Fruit fly (Drosophila melanogaster) whole organism, embryonic: ENCODE results near the gene CG33331.
A peak's percentile ranks its signal among the peaks of the same experiment; 100 is the strongest.

Source experiments
- Adf1 ChIP-seq: fragments of 200-800 bp; sonication (Bioruptor generic); IDR thresholded peaks from 2 replicates; pipeline ENCODE4 v1.3.6; 2022; ENCODE audit warnings: missing biosample characterization, missing genetic modification characterization
- Atf-2 ChIP-seq: fragments of 200-800 bp; sonication (Bioruptor generic); optimal IDR thresholded peaks from 2 replicates; lab custom pipeline; 2016; ENCODE audit warnings: missing biosample characterization, missing genetic modification characterization
- BtbVII ChIP-seq: fragments of 200-800 bp; sonication (Bioruptor generic); optimal IDR thresholded peaks from 3 replicates; lab custom pipeline; 2017; ENCODE audit warnings: missing biosample characterization, mild to moderate bottlenecking, missing genetic modification characterization
- CG10267 ChIP-seq: fragments of 200-800 bp; sonication (Bioruptor generic); optimal IDR thresholded peaks from 2 replicates; lab custom pipeline; 2018; ENCODE audit warnings: missing biosample characterization, mild to moderate bottlenecking, missing genetic modification characterization, moderate library complexity
- CG11085 ChIP-seq: fragments of 200-800 bp; sonication (Bioruptor generic); IDR thresholded peaks from 2 replicates; pipeline ENCODE4 v1.3.6; 2022; ENCODE audit warnings: missing biosample characterization, missing genetic modification characterization
- CG11093 ChIP-seq: fragments of 200-800 bp; sonication (Bioruptor generic); IDR thresholded peaks from 3 replicates; pipeline ENCODE4 v1.3.6; 2022; ENCODE audit warnings: missing biosample characterization, missing genetic modification characterization
- CG11723 ChIP-seq: fragments of 200-800 bp; sonication (Bioruptor generic); optimal IDR thresholded peaks from 2 replicates; lab custom pipeline; 2017; ENCODE audit warnings: missing biosample characterization, mild to moderate bottlenecking, missing genetic modification characterization
- CG14710 ChIP-seq: fragments of 200-800 bp; sonication (Bioruptor generic); optimal IDR thresholded peaks from 3 replicates; lab custom pipeline; 2019; ENCODE audit warnings: missing biosample characterization, mild to moderate bottlenecking, missing genetic modification characterization, moderate library complexity
- CG15269 ChIP-seq: fragments of 200-800 bp; sonication (Bioruptor generic); optimal IDR thresholded peaks from 2 replicates; lab custom pipeline; 2018; ENCODE audit warnings: missing biosample characterization, mild to moderate bottlenecking, missing genetic modification characterization, moderate library complexity
- CG17359 ChIP-seq: fragments of 200-800 bp; sonication (Bioruptor generic); optimal IDR thresholded peaks from 3 replicates; lab custom pipeline; 2018; ENCODE audit warnings: missing biosample characterization, mild to moderate bottlenecking, missing genetic modification characterization, moderate library complexity
- CG18764 ChIP-seq: fragments of 200-800 bp; sonication (Bioruptor generic); optimal IDR thresholded peaks from 3 replicates; lab custom pipeline; 2016; ENCODE audit warnings: missing biosample characterization, missing genetic modification characterization
- CG2202 ChIP-seq: fragments of 200-800 bp; sonication (Bioruptor generic); optimal IDR thresholded peaks from 2 replicates; lab custom pipeline; 2018; ENCODE audit warnings: missing biosample characterization, mild to moderate bottlenecking, missing genetic modification characterization
- CG31441 ChIP-seq: fragments of 200-800 bp; sonication (Bioruptor generic); IDR thresholded peaks from 2 replicates; pipeline ENCODE4 v1.3.6; 2022; ENCODE audit warnings: missing biosample characterization, missing genetic modification characterization
- CG5245 ChIP-seq: fragments of 200-800 bp; sonication (Bioruptor generic); optimal IDR thresholded peaks from 3 replicates; lab custom pipeline; 2016; ENCODE audit warnings: missing biosample characterization, missing genetic modification characterization
- CG7556 ChIP-seq: fragments of 200-800 bp; sonication (Bioruptor generic); optimal IDR thresholded peaks from 2 replicates; lab custom pipeline; 2017; ENCODE audit warnings: missing biosample characterization, mild to moderate bottlenecking, missing genetic modification characterization
- CG7987 ChIP-seq: fragments of 200-800 bp; sonication (Bioruptor generic); optimal IDR thresholded peaks from 2 replicates; lab custom pipeline; 2018; ENCODE audit warnings: missing biosample characterization, mild to moderate bottlenecking, missing genetic modification characterization, moderate library complexity
- CG8290 ChIP-seq, 3 experiments: fragments of 200-800 bp; sonication (Bioruptor generic); optimal IDR thresholded peaks; 2 replicates each; lab custom pipeline; 2016 to 2019; ENCODE audit warnings: missing biosample characterization in 3 of 3, missing genetic modification characterization in 3 of 3, mild to moderate bottlenecking in 2 of 3, moderate library complexity in 1 of 3
- CG9215 ChIP-seq: fragments of 200-800 bp; sonication (Bioruptor generic); IDR thresholded peaks from 2 replicates; pipeline ENCODE4 v1.3.6; 2022; ENCODE audit warnings: missing biosample characterization, missing genetic modification characterization
- CG9876 ChIP-seq: fragments of 200-800 bp; sonication (Bioruptor generic); optimal IDR thresholded peaks from 2 replicates; lab custom pipeline; 2016; ENCODE audit warnings: missing biosample characterization, missing genetic modification characterization
- CoRest ChIP-seq: fragments of 200-800 bp; sonication (Bioruptor generic); optimal IDR thresholded peaks from 3 replicates; lab custom pipeline; 2018; ENCODE audit warnings: missing biosample characterization, mild to moderate bottlenecking, missing genetic modification characterization, moderate library complexity
- GATAe ChIP-seq: fragments of 200-800 bp; sonication (Bioruptor generic); conservative IDR thresholded peaks from 2 replicates; pipeline ENCODE4 v1.3.6; 2022; ENCODE audit warnings: missing biosample characterization, missing genetic modification characterization
- Gug ChIP-seq: fragments of 200-800 bp; sonication (Bioruptor generic); IDR thresholded peaks from 4 replicates; pipeline ENCODE4 v1.3.6; 2022; ENCODE audit warnings: missing biosample characterization, missing genetic modification characterization
- H2.0 ChIP-seq: fragments of 200-800 bp; sonication (Bioruptor generic); IDR thresholded peaks from 2 replicates; pipeline ENCODE4 v1.3.6; 2022; ENCODE audit warnings: missing biosample characterization, missing genetic modification characterization
- MBD-R2 ChIP-seq: fragments of 200-800 bp; sonication (Bioruptor generic); IDR thresholded peaks from 2 replicates; pipeline ENCODE4 v1.3.6; 2022; ENCODE audit warnings: missing biosample characterization, missing genetic modification characterization
- Oaz ChIP-seq: fragments of 200-800 bp; sonication (Bioruptor generic); IDR thresholded peaks from 2 replicates; pipeline ENCODE4 v1.3.6; 2022; ENCODE audit warnings: missing biosample characterization, missing genetic modification characterization
- Opbp ChIP-seq: fragments of 200-800 bp; sonication (Bioruptor generic); IDR thresholded peaks from 3 replicates; pipeline ENCODE4 v1.3.6; 2022; ENCODE audit warnings: missing biosample characterization, missing genetic modification characterization; ENCODE audit not compliant: partially characterized antibody
- Ptx1 ChIP-seq: fragments of 200-800 bp; sonication (Bioruptor generic); IDR thresholded peaks from 2 replicates; pipeline ENCODE4 v1.3.6; 2022; ENCODE audit warnings: missing biosample characterization, missing genetic modification characterization
- Sin3A ChIP-seq: fragments of >200 bp; optimal IDR thresholded peaks from 2 replicates; lab custom pipeline; 2018
- Six4 ChIP-seq: fragments of 200-800 bp; sonication (Bioruptor generic); optimal IDR thresholded peaks from 2 replicates; lab custom pipeline; 2016; ENCODE audit warnings: missing biosample characterization, missing genetic modification characterization
- Spps ChIP-seq: fragments of 200-800 bp; sonication (Bioruptor generic); optimal IDR thresholded peaks from 2 replicates; lab custom pipeline; 2018; ENCODE audit warnings: missing biosample characterization, mild to moderate bottlenecking, missing genetic modification characterization
- Stat92E ChIP-seq, 3 experiments: fragments of >200 bp in 2 of 3; fragments of 200-800 bp in 1 of 3; sonication (Bioruptor generic) in 1 of 3; optimal IDR thresholded peaks; 2 replicates each; lab custom pipeline; 2017 to 2019; ENCODE audit warnings: missing biosample characterization in 3 of 3, missing genetic modification characterization in 3 of 3, mild to moderate bottlenecking in 1 of 3, moderate library complexity in 1 of 3
- Vsx1 ChIP-seq: fragments of 200-800 bp; sonication (Bioruptor generic); optimal IDR thresholded peaks from 2 replicates; lab custom pipeline; 2017; ENCODE audit warnings: missing biosample characterization, mild to moderate bottlenecking, missing genetic modification characterization, missing genetic modification reagents
- ara ChIP-seq: fragments of 200-800 bp; sonication (Bioruptor generic); IDR thresholded peaks from 2 replicates; pipeline ENCODE4 v1.3.6; 2022; ENCODE audit warnings: missing biosample characterization, missing genetic modification characterization
- chif ChIP-seq, 2 experiments: fragments of 200-800 bp; sonication (Bioruptor generic); optimal IDR thresholded peaks; 3 replicates each; lab custom pipeline; 2016; ENCODE audit warnings: missing biosample characterization in 2 of 2, missing genetic modification characterization in 2 of 2
- chinmo ChIP-seq: fragments of 200-800 bp; sonication (Bioruptor generic); IDR thresholded peaks from 4 replicates; pipeline ENCODE4 v1.3.6; 2022; ENCODE audit warnings: missing biosample characterization, missing genetic modification characterization; ENCODE audit not compliant: partially characterized antibody
- cwo ChIP-seq: fragments of 200-800 bp; sonication (Bioruptor generic); optimal IDR thresholded peaks from 3 replicates; lab custom pipeline; 2017; ENCODE audit warnings: missing biosample characterization, missing genetic modification characterization, mild to moderate bottlenecking, moderate library complexity, missing genetic modification reagents
- dan ChIP-seq: fragments of 200-800 bp; sonication (Bioruptor generic); IDR thresholded peaks from 2 replicates; pipeline ENCODE4 v1.3.6; 2022; ENCODE audit warnings: missing biosample characterization, missing genetic modification characterization
- dm ChIP-seq: fragments of 200-800 bp; sonication (Bioruptor generic); optimal IDR thresholded peaks from 3 replicates; lab custom pipeline; 2016; ENCODE audit warnings: missing biosample characterization, missing genetic modification characterization
- gfzf ChIP-seq: fragments of 200-800 bp; sonication (Bioruptor generic); optimal IDR thresholded peaks from 2 replicates; lab custom pipeline; 2016; ENCODE audit warnings: missing biosample characterization, mild to moderate bottlenecking, missing genetic modification characterization, moderate library complexity
- grn ChIP-seq: fragments of 200-800 bp; sonication (Bioruptor generic); optimal IDR thresholded peaks from 3 replicates; lab custom pipeline; 2017; ENCODE audit warnings: missing biosample characterization, missing genetic modification characterization
- nerfin-2 ChIP-seq: fragments of 200-800 bp; sonication (Bioruptor generic); IDR thresholded peaks from 2 replicates; pipeline ENCODE4 v1.3.6; 2022; ENCODE audit warnings: missing biosample characterization, missing genetic modification characterization; ENCODE audit not compliant: partially characterized antibody
- pb ChIP-seq: fragments of 200-800 bp; sonication (Bioruptor generic); optimal IDR thresholded peaks from 3 replicates; lab custom pipeline; 2016; ENCODE audit warnings: missing biosample characterization, missing genetic modification characterization
- pita ChIP-seq: fragments of 200-800 bp; sonication (Bioruptor generic); optimal IDR thresholded peaks from 2 replicates; lab custom pipeline; 2017; ENCODE audit warnings: missing biosample characterization, mild to moderate bottlenecking, missing genetic modification characterization
- rib ChIP-seq: fragments of 200-800 bp; sonication (Bioruptor generic); IDR thresholded peaks from 2 replicates; pipeline ENCODE4 v1.3.6; 2022; ENCODE audit warnings: missing biosample characterization, missing genetic modification characterization
- sc ChIP-seq, 3 experiments: fragments of >200 bp in 2 of 3; fragments of 200-800 bp in 1 of 3; sonication (Bioruptor generic) in 1 of 3; optimal IDR thresholded peaks; 2 replicates in 2 of 3; 3 replicates in 1 of 3; lab custom pipeline; 2017; ENCODE audit warnings: mild to moderate bottlenecking in 1 of 3, missing biosample characterization in 1 of 3, missing genetic modification characterization in 1 of 3, missing genetic modification reagents in 1 of 3
- tio ChIP-seq: fragments of 200-800 bp; sonication (Bioruptor generic); optimal IDR thresholded peaks from 2 replicates; lab custom pipeline; 2017; ENCODE audit warnings: missing biosample characterization, missing genetic modification characterization, inconsistent platforms
- tup ChIP-seq: fragments of 200-800 bp; sonication (Bioruptor generic); optimal IDR thresholded peaks from 2 replicates; lab custom pipeline; 2016; ENCODE audit warnings: missing biosample characterization, mild to moderate bottlenecking, missing genetic modification characterization, moderate library complexity

Gene CG33331

DNA sequence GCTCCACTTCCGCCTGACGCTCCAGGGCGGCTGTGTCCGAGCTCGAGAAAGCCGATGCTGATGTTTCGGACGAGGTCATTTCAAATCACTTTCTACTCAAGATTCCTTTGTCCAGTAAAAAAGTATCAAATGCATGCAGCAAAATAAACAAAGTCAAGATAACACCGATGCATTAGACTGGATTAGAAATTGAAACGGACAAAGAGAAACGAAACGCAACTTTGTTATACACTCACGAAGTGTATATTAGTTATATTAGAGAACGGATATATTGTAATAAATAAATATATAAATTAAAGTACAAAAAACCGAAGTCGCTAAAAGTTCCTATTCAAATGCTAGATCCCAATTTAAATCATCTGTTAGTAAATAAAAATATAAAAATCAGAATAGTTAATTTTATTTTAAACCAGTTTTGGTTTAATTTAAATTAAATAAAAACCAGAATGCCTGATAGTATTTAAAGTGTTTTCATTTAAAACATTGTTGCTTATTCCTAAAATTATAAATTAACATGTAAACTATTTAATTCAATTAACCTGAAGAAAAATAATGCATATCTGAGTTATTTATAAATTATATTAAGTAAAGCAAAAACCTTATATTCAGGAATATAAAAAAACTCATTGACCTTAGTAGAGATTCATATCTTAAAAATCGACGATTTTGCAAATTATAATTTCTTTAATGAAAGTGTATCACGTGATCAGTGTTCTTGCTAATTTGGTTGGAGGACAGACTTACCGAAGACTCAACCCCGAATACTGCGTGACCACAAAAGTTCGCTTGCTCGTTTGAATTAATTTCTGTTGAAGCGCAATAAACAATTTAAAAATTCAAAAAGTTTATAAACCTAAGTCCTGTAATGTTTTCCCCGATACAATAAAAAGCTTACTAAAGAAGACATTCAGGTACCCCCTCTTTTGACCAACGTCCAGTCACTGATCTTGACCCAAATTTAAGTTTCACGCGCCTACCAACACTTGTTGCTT is 7.8 kb downstream of the CG33331 start, which contains the start of gene Dph2 (continued):
- TF ChIP-seq tup (GFP tag; lab: Kevin White, UChicago): no peak
- peak; percentile 48; the same call in 1 of the 2 replicates for TF ChIP-seq ara
- peak; percentile 44 for TF ChIP-seq Six4 (GFP tag; lab: Kevin White, UChicago)
- TF ChIP-seq Stat92E (GFP tag; optimal IDR thresholded peaks at IDR 0.05; lab: Kevin White, UChicago): no peak
- TF ChIP-seq Adf1 (GFP tag; lab: Robert Waterston, UW): no peak
- peak; percentile 91 for TF ChIP-seq CG7987 (GFP tag; lab: Kevin White, UChicago)
- TF ChIP-seq Vsx1 (GFP tag; lab: Kevin White, UChicago): no peak
- no peak for TF ChIP-seq grn (GFP tag; lab: Kevin White, UChicago)
- TF ChIP-seq CG31441: peak; percentile 86
- peak; percentile 82 for TF ChIP-seq CG17359 (tag; lab: Kevin White, UChicago)
- TF ChIP-seq CG15269: peak; percentile 86
- TF ChIP-seq CG11723 (GFP tag; lab: Kevin White, UChicago): peak; percentile 11
- TF ChIP-seq BtbVII (GFP tag; lab: Kevin White, UChicago): no peak
- no peak for TF ChIP-seq Opbp (GFP tag; lab: Robert Waterston, UW)
- TF ChIP-seq CG8290 (GFP tag; optimal IDR thresholded peaks at IDR 0.05; lab: Kevin White, UChicago): no peak
- peak in 1 of 2 experiments; percentile 69 for TF ChIP-seq CG8290 (tag; optimal IDR thresholded peaks at IDR 0.05; lab: Kevin White, UChicago)
- TF ChIP-seq Atf-2 (GFP tag; lab: Kevin White, UChicago): peak; percentile 29
- TF ChIP-seq CG11093 (GFP tag; lab: Robert Waterston, UW): peak; percentile 59; the same call in 1 of the 3 replicates
- TF ChIP-seq chif (GFP tag; optimal IDR thresholded peaks at IDR 0.05; lab: Kevin White, UChicago): peak in 1 of 2 experiments; percentile 48
- peak; percentile 66 for TF ChIP-seq Oaz (GFP tag; lab: Robert Waterston, UW)
- TF ChIP-seq CG9876: peak; percentile 39
- TF ChIP-seq rib: peak; percentile 53; the same call in 1 of the 2 replicates
- TF ChIP-seq pb (GFP tag; lab: Kevin White, UChicago): no peak
- peak; percentile 29 for TF ChIP-seq CG2202 (tag; lab: Kevin White, UChicago)
- peak; percentile 32 for TF ChIP-seq CG18764
- peak; percentile 59 for TF ChIP-seq cwo (GFP tag; lab: Kevin White, UChicago)
- TF ChIP-seq CG11085: peak; percentile 84
- peak; percentile 87 for TF ChIP-seq CoRest (tag; lab: Kevin White, UChicago)
- TF ChIP-seq nerfin-2: no peak
- peak; percentile 40 for TF ChIP-seq CG7556
- peak; percentile 88 for TF ChIP-seq Ptx1

DNA sequence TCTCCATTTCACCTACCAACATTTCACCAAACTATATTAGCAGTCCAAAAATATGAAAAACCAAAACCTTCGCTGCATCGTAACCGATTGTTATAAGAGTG is 8.4 kb downstream of the CG33331 start, which contains the start of gene CG14860:
CG14860 (plus strand) TSS at position 2 of the 101 bp plus-strand sequence.
- TF ChIP-seq gfzf (GFP tag; lab: Kevin White, UChicago): peak; percentile 5
- no peak for TF ChIP-seq CG9215
- peak; percentile 11 for TF ChIP-seq pita (GFP tag; lab: Kevin White, UChicago)
- TF ChIP-seq dm (GFP tag; lab: Kevin White, UChicago): no peak
- TF ChIP-seq Sin3A (lab: Kevin White, UChicago): peak; percentile 20
- peak; percentile 3; the same call in 1 of the 2 replicates for TF ChIP-seq MBD-R2 (GFP tag; lab: Robert Waterston, UW)

DNA sequence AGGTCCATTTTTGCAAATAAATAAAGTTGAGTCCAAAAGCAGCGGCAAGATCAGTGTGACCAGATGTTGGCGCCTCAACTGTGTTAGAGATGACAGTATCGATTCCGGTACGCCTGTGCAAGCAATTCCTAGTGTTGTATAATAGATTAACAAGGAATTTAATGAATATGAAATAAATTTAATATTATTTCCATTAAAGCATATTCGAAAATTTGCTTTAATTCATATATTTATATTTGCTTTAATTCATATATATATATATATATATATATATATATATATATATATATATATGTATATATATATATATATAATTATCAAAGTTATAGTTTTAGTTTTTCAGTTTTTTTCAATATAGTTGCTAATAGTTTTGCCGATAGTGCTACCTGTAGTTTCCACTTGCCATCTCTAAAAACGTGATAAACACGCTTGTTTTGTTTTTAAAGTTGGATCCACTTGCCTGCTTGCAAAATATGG is 12.1 kb downstream of the CG33331 start, which contains the start of the genes Nup93-2 and CG3817:
Nup93-2 (minus strand) TSS at position 93 of the 477 bp plus-strand sequence.
CG3817 (plus strand) TSS at position 460 of the 477 bp plus-strand sequence.
- TF ChIP-seq Spps (tag; lab: Kevin White, UChicago) (no peak), sc (optimal IDR thresholded peaks at IDR 0.05; lab: Kevin White, UChicago) (no peak), sc (GFP tag; optimal IDR thresholded peaks at IDR 0.05; lab: Kevin White, UChicago) (no peak), CG5245 (no peak), dan (GFP tag; lab: Robert Waterston, UW) (0 out of 2 replicates have a peak, but pooled peaks have one; percentile 30), Gug (GFP tag; lab: Robert Waterston, UW) (peak; percentile 59; the same call in 2 of the 4 replicates), tio (no peak), chinmo (GFP tag; lab: Robert Waterston, UW) (no peak), Ptx1 (peak; percentile 67), CG10267 (tag; lab: Kevin White, UChicago) (peak; percentile 86), GATAe (no peak), H2.0 (peak; percentile 36; the same call in 1 of the 2 replicates), CG14710 (tag; lab: Kevin White, UChicago) (peak; percentile 30)
